Fruit fly (Drosophila melanogaster) whole organism, embryonic: Measurements from ENCODE around the gene Hem.
A peak's percentile ranks its signal among the peaks of the same experiment; 100 is the strongest.

ENCODE experiments used
- ATbp ChIP-seq: fragments of 200-800 bp; sonication (Bioruptor generic); optimal IDR thresholded peaks from 2 replicates; lab custom pipeline; 2017; ENCODE audit warnings: missing biosample characterization, mild to moderate bottlenecking, missing genetic modification characterization, missing genetic modification reagents
- Atf6 ChIP-seq: fragments of 200-800 bp; sonication (Bioruptor generic); IDR thresholded peaks from 2 replicates; pipeline ENCODE4 v1.3.6; 2022; ENCODE audit warnings: missing biosample characterization, missing genetic modification characterization
- Awh ChIP-seq: fragments of 200-800 bp; sonication (Bioruptor generic); IDR thresholded peaks from 2 replicates; pipeline ENCODE4, ENCODE4 v1.3.6; 2022; ENCODE audit warnings: missing biosample characterization, missing genetic modification characterization
- CG10431 ChIP-seq: fragments of 200-800 bp; sonication (Bioruptor generic); optimal IDR thresholded peaks from 3 replicates; lab custom pipeline; 2018; ENCODE audit warnings: missing biosample characterization, mild to moderate bottlenecking, missing genetic modification characterization
- CG10462 ChIP-seq: fragments of 200-800 bp; sonication (Bioruptor generic); optimal IDR thresholded peaks from 2 replicates; lab custom pipeline; 2016; ENCODE audit warnings: missing biosample characterization, missing genetic modification characterization
- CG12071 ChIP-seq: fragments of 200-800 bp; sonication (Bioruptor generic); optimal IDR thresholded peaks from 3 replicates; lab custom pipeline; 2018; ENCODE audit warnings: missing biosample characterization, mild to moderate bottlenecking, missing genetic modification characterization
- CG12104 ChIP-seq: fragments of 200-800 bp; sonication (Bioruptor generic); optimal IDR thresholded peaks from 3 replicates; lab custom pipeline; 2016; ENCODE audit warnings: missing biosample characterization, missing genetic modification characterization
- CG12155 ChIP-seq: fragments of 200-800 bp; sonication (Bioruptor generic); optimal IDR thresholded peaks from 3 replicates; lab custom pipeline; 2016; ENCODE audit warnings: missing biosample characterization, missing genetic modification characterization
- CG13287 ChIP-seq: fragments of 200-800 bp; sonication (Bioruptor generic); IDR thresholded peaks from 2 replicates; pipeline ENCODE4 v1.3.6; 2022; ENCODE audit warnings: missing biosample characterization, missing genetic modification characterization; ENCODE audit not compliant: partially characterized antibody
- CG18764 ChIP-seq: fragments of 200-800 bp; sonication (Bioruptor generic); optimal IDR thresholded peaks from 3 replicates; lab custom pipeline; 2016; ENCODE audit warnings: missing biosample characterization, missing genetic modification characterization
- CG2889 ChIP-seq: fragments of 200-800 bp; sonication (Bioruptor generic); IDR thresholded peaks from 3 replicates; pipeline ENCODE4 v1.3.6; 2022; ENCODE audit warnings: missing biosample characterization, missing genetic modification characterization
- CG30431 ChIP-seq: fragments of 200-800 bp; sonication (Bioruptor generic); optimal IDR thresholded peaks from 2 replicates; lab custom pipeline; 2017; ENCODE audit warnings: missing biosample characterization, missing genetic modification characterization
- CG4328 ChIP-seq: fragments of 200-800 bp; sonication (Bioruptor generic); optimal IDR thresholded peaks from 3 replicates; lab custom pipeline; 2017; ENCODE audit warnings: missing biosample characterization, missing genetic modification reagents, missing genetic modification characterization
- CG43689 ChIP-seq: fragments of 200-800 bp; sonication (Bioruptor generic); IDR thresholded peaks from 2 replicates; pipeline ENCODE4 v1.3.6; 2022; ENCODE audit warnings: missing biosample characterization, missing genetic modification characterization
- CG4617 ChIP-seq: fragments of 200-800 bp; sonication (Bioruptor generic); optimal IDR thresholded peaks from 3 replicates; lab custom pipeline; 2016; ENCODE audit warnings: missing biosample characterization, missing genetic modification characterization, borderline replicate concordance
- CG7839 ChIP-seq: fragments of 200-800 bp; sonication (Bioruptor generic); optimal IDR thresholded peaks from 3 replicates; lab custom pipeline; 2018; ENCODE audit warnings: missing biosample characterization, mild to moderate bottlenecking, missing genetic modification characterization, moderate library complexity
- CG7963 ChIP-seq: fragments of 200-800 bp; sonication (Bioruptor generic); IDR thresholded peaks from 3 replicates; pipeline ENCODE4 v1.3.6; 2022; ENCODE audit warnings: missing biosample characterization, missing genetic modification characterization; ENCODE audit not compliant: partially characterized antibody
- CG8388 ChIP-seq: fragments of 200-800 bp; sonication (Bioruptor generic); optimal IDR thresholded peaks from 2 replicates; lab custom pipeline; 2019; ENCODE audit warnings: missing biosample characterization, mild to moderate bottlenecking, missing genetic modification characterization, moderate library complexity
- CG9876 ChIP-seq: fragments of 200-800 bp; sonication (Bioruptor generic); optimal IDR thresholded peaks from 2 replicates; lab custom pipeline; 2016; ENCODE audit warnings: missing biosample characterization, missing genetic modification characterization
- Chrac-16 ChIP-seq: fragments of 200-800 bp; sonication (Bioruptor generic); optimal IDR thresholded peaks from 3 replicates; lab custom pipeline; 2016; ENCODE audit warnings: missing biosample characterization, missing genetic modification characterization
- Dfd ChIP-seq, 2 experiments: fragments of >200 bp; optimal IDR thresholded peaks; 2 replicates each; lab custom pipeline; 2017; ENCODE audit warnings: missing biosample characterization in 2 of 2, missing genetic modification characterization in 2 of 2
- HLH4C ChIP-seq: fragments of 200-800 bp; sonication (Bioruptor generic); IDR thresholded peaks from 3 replicates; pipeline ENCODE4 v1.3.6; 2022; ENCODE audit warnings: missing biosample characterization, missing genetic modification characterization; ENCODE audit not compliant: partially characterized antibody
- HLH54F ChIP-seq: fragments of 200-800 bp; sonication (Bioruptor generic); optimal IDR thresholded peaks from 3 replicates; lab custom pipeline; 2016; ENCODE audit warnings: missing biosample characterization, missing genetic modification characterization
- Hr78 ChIP-seq, 2 experiments: fragments of 200-800 bp in 1 of 2; fragments of >200 bp in 1 of 2; sonication (Bioruptor generic) in 1 of 2; optimal IDR thresholded peaks; 2 replicates each; lab custom pipeline; 2017 to 2019; ENCODE audit warnings: missing biosample characterization in 2 of 2, missing genetic modification characterization in 2 of 2, mild to moderate bottlenecking in 1 of 2, moderate library complexity in 1 of 2
- Hsf ChIP-seq: fragments of 200-800 bp; sonication (Bioruptor generic); optimal IDR thresholded peaks from 3 replicates; lab custom pipeline; 2016; ENCODE audit warnings: missing biosample characterization, missing genetic modification characterization
- NK7.1 ChIP-seq: fragments of 200-800 bp; sonication (Bioruptor generic); optimal IDR thresholded peaks from 3 replicates; lab custom pipeline; 2016; ENCODE audit warnings: missing biosample characterization, missing genetic modification characterization
- Oaz ChIP-seq: fragments of 200-800 bp; sonication (Bioruptor generic); IDR thresholded peaks from 2 replicates; pipeline ENCODE4 v1.3.6; 2022; ENCODE audit warnings: missing biosample characterization, missing genetic modification characterization
- Rfx ChIP-seq: fragments of 200-800 bp; sonication (Bioruptor generic); IDR thresholded peaks from 2 replicates; pipeline ENCODE4 v1.3.6; 2022; ENCODE audit warnings: missing biosample characterization, missing genetic modification characterization
- Rx ChIP-seq: fragments of 200-800 bp; sonication (Bioruptor generic); IDR thresholded peaks from 2 replicates; pipeline ENCODE4 v1.3.6; 2022; ENCODE audit warnings: missing biosample characterization, missing genetic modification characterization
- Side ChIP-seq: fragments of 200-800 bp; sonication (Bioruptor generic); optimal IDR thresholded peaks from 2 replicates; lab custom pipeline; 2016; ENCODE audit warnings: missing biosample characterization, missing genetic modification characterization
- TFAM ChIP-seq: fragments of 200-800 bp; sonication (Bioruptor generic); optimal IDR thresholded peaks from 2 replicates; lab custom pipeline; 2017; ENCODE audit warnings: missing biosample characterization, missing genetic modification characterization, inconsistent platforms
- Xrp1 ChIP-seq: fragments of 200-800 bp; sonication (Bioruptor generic); IDR thresholded peaks from 2 replicates; pipeline ENCODE4 v1.3.6; 2022; ENCODE audit warnings: missing biosample characterization, missing genetic modification characterization
- YL-1 ChIP-seq: fragments of 200-800 bp; sonication (Bioruptor generic); optimal IDR thresholded peaks from 3 replicates; lab custom pipeline; 2017; ENCODE audit warnings: missing biosample characterization, mild to moderate bottlenecking, missing genetic modification characterization
- aop ChIP-seq: fragments of 200-800 bp; sonication (Bioruptor generic); IDR thresholded peaks from 2 replicates; pipeline ENCODE4 v1.3.6; 2022; ENCODE audit warnings: missing biosample characterization, missing genetic modification characterization
- ase ChIP-seq: fragments of 200-800 bp; sonication (Bioruptor generic); IDR thresholded peaks from 3 replicates; pipeline ENCODE4 v1.3.6; 2022; ENCODE audit warnings: missing biosample characterization, missing genetic modification characterization
- az2 ChIP-seq: fragments of 200-800 bp; sonication (Bioruptor generic); optimal IDR thresholded peaks from 3 replicates; lab custom pipeline; 2016; ENCODE audit warnings: missing biosample characterization, missing genetic modification characterization
- bab2 ChIP-seq: fragments of 200-800 bp; sonication (Bioruptor generic); optimal IDR thresholded peaks from 2 replicates; lab custom pipeline; 2016; ENCODE audit warnings: missing biosample characterization, missing genetic modification characterization
- crol ChIP-seq: fragments of 200-800 bp; sonication (Bioruptor generic); IDR thresholded peaks from 2 replicates; pipeline ENCODE4 v1.3.6; 2022; ENCODE audit warnings: missing biosample characterization, missing genetic modification characterization
- dimm ChIP-seq: fragments of 200-800 bp; sonication (Bioruptor generic); IDR thresholded peaks from 2 replicates; pipeline ENCODE4 v1.3.6; 2022; ENCODE audit warnings: missing biosample characterization, missing genetic modification characterization
- esg ChIP-seq: fragments of 200-800 bp; sonication (Bioruptor generic); conservative IDR thresholded peaks from 2 replicates; pipeline ENCODE4 v1.3.6; 2022; ENCODE audit warnings: missing biosample characterization, missing genetic modification characterization
- fd102C ChIP-seq: fragments of 200-800 bp; sonication (Bioruptor generic); optimal IDR thresholded peaks from 2 replicates; lab custom pipeline; 2018; ENCODE audit warnings: missing biosample characterization, mild to moderate bottlenecking, missing genetic modification characterization, moderate library complexity
- gfzf ChIP-seq: fragments of 200-800 bp; sonication (Bioruptor generic); optimal IDR thresholded peaks from 2 replicates; lab custom pipeline; 2016; ENCODE audit warnings: missing biosample characterization, mild to moderate bottlenecking, missing genetic modification characterization, moderate library complexity
- gt ChIP-seq: fragments of 200-800 bp; sonication (Bioruptor generic); IDR thresholded peaks from 2 replicates; pipeline ENCODE4 v1.3.6; 2022; ENCODE audit warnings: missing biosample characterization, missing genetic modification characterization
- her ChIP-seq: fragments of 200-800 bp; sonication (Bioruptor generic); optimal IDR thresholded peaks from 2 replicates; lab custom pipeline; 2016; ENCODE audit warnings: missing biosample characterization, missing genetic modification characterization
- pros ChIP-seq: fragments of 200-800 bp; sonication (Bioruptor generic); optimal IDR thresholded peaks from 3 replicates; lab custom pipeline; 2019; ENCODE audit warnings: missing biosample characterization, mild to moderate bottlenecking, missing genetic modification characterization, moderate library complexity
- ranshi ChIP-seq: fragments of 200-800 bp; sonication (Bioruptor generic); IDR thresholded peaks from 2 replicates; pipeline ENCODE4 v1.3.6; 2022; ENCODE audit warnings: missing biosample characterization, missing genetic modification characterization
- salm ChIP-seq: fragments of 200-800 bp; sonication (Bioruptor generic); optimal IDR thresholded peaks from 2 replicates; lab custom pipeline; 2018; ENCODE audit warnings: missing biosample characterization, mild to moderate bottlenecking, missing genetic modification characterization
- sd ChIP-seq: fragments of 200-800 bp; sonication (Bioruptor generic); optimal IDR thresholded peaks from 3 replicates; lab custom pipeline; 2018; ENCODE audit warnings: missing biosample characterization, mild to moderate bottlenecking, missing genetic modification characterization, moderate library complexity
- sqz ChIP-seq: fragments of 200-800 bp; sonication (Bioruptor generic); optimal IDR thresholded peaks from 3 replicates; lab custom pipeline; 2018; ENCODE audit warnings: missing biosample characterization, mild to moderate bottlenecking, missing genetic modification characterization
- ssp ChIP-seq: fragments of 200-800 bp; sonication (Bioruptor generic); IDR thresholded peaks from 2 replicates; pipeline ENCODE4 v1.3.6; 2022; ENCODE audit warnings: missing biosample characterization, missing genetic modification characterization
- stc ChIP-seq: fragments of 200-800 bp; sonication (Bioruptor generic); IDR thresholded peaks from 2 replicates; pipeline ENCODE4 v1.3.6; 2022; ENCODE audit warnings: missing biosample characterization, missing genetic modification characterization
- yki ChIP-seq: fragments of >200 bp; optimal IDR thresholded peaks from 3 replicates; lab custom pipeline; 2018
- zfh2 ChIP-seq: fragments of 200-800 bp; sonication (Bioruptor generic); optimal IDR thresholded peaks from 2 replicates; lab custom pipeline; 2016; ENCODE audit warnings: missing biosample characterization, missing genetic modification characterization

Hem gene

dm6 chr3L:22276614-22277013 lies 11.4 kb downstream of the Hem start (continued):
- no peak for TF ChIP-seq ase
- no peak for TF ChIP-seq gfzf (GFP tag; lab: Kevin White, UChicago)
- no peak for TF ChIP-seq Awh (GFP tag; lab: Robert Waterston, UW)
- no peak for TF ChIP-seq dimm
- TF ChIP-seq CG4617 (GFP tag; lab: Kevin White, UChicago): no peak
- TF ChIP-seq HLH4C (GFP tag; lab: Robert Waterston, UW): no peak
- no peak for TF ChIP-seq aop (GFP tag; lab: Robert Waterston, UW)
- TF ChIP-seq CG9876 (GFP tag; lab: Kevin White, UChicago): no peak
- no peak; the same call in none of the 2 replicates for TF ChIP-seq crol (GFP tag; lab: Robert Waterston, UW)
- no peak for TF ChIP-seq CG7963 (GFP tag; lab: Robert Waterston, UW)
- TF ChIP-seq az2: no peak
- TF ChIP-seq her (GFP tag; lab: Kevin White, UChicago): peak; percentile 3
- no peak for TF ChIP-seq Dfd (GFP tag; optimal IDR thresholded peaks at IDR 0.05; lab: Kevin White, UChicago)
- no peak for TF ChIP-seq CG2889 (GFP tag; lab: Robert Waterston, UW)
- TF ChIP-seq Xrp1 (GFP tag; lab: Robert Waterston, UW): no peak
- no peak for TF ChIP-seq Hr78 (GFP tag; optimal IDR thresholded peaks at IDR 0.05; lab: Kevin White, UChicago)
- no peak for TF ChIP-seq CG30431 (GFP tag; lab: Kevin White, UChicago)
- no peak for TF ChIP-seq CG10462 (GFP tag; lab: Kevin White, UChicago)
- TF ChIP-seq esg (GFP tag; lab: Robert Waterston, UW): peak; percentile 46
- TF ChIP-seq pros (GFP tag; lab: Kevin White, UChicago): peak; percentile 61
- no peak for TF ChIP-seq ATbp (GFP tag; lab: Kevin White, UChicago)
- TF ChIP-seq Hsf (GFP tag; lab: Kevin White, UChicago): no peak
- TF ChIP-seq salm (tag; lab: Kevin White, UChicago): no peak
- TF ChIP-seq CG13287 (GFP tag; lab: Robert Waterston, UW): no peak
- TF ChIP-seq YL-1: no peak
- TF ChIP-seq zfh2 (GFP tag; lab: Kevin White, UChicago): peak; percentile 11
- no peak for TF ChIP-seq fd102C (GFP tag; lab: Kevin White, UChicago)
- no peak for TF ChIP-seq bab2
- no peak for TF ChIP-seq yki (lab: Kevin White, UChicago)
- no peak for TF ChIP-seq CG12155 (GFP tag; lab: Kevin White, UChicago)
- TF ChIP-seq CG18764 (GFP tag; lab: Kevin White, UChicago): no peak
- TF ChIP-seq CG12104: no peak
- no peak for TF ChIP-seq Side (GFP tag; lab: Kevin White, UChicago)
- TF ChIP-seq sqz (GFP tag; lab: Kevin White, UChicago): no peak
- TF ChIP-seq CG8388 (GFP tag; lab: Kevin White, UChicago): no peak
- no peak for TF ChIP-seq NK7.1
- TF ChIP-seq CG12071: peak; percentile 48
- no peak for TF ChIP-seq Oaz (GFP tag; lab: Robert Waterston, UW)
- TF ChIP-seq Chrac-16 (GFP tag; lab: Kevin White, UChicago): no peak
- TF ChIP-seq TFAM (GFP tag; lab: Kevin White, UChicago): no peak
- TF ChIP-seq CG7839 (tag; lab: Kevin White, UChicago): peak; percentile 27
- no peak for TF ChIP-seq CG10431 (GFP tag; lab: Kevin White, UChicago)
- TF ChIP-seq Rx (GFP tag; lab: Robert Waterston, UW): no peak
- TF ChIP-seq ranshi: peak; percentile 53
- TF ChIP-seq stc (GFP tag; lab: Robert Waterston, UW): peak; percentile 57; the same call in 1 of the 2 replicates
- peak; percentile 56; the same call in 1 of the 2 replicates for TF ChIP-seq Atf6 (GFP tag; lab: Robert Waterston, UW)
- TF ChIP-seq CG4328: no peak
- TF ChIP-seq CG43689: no peak
- TF ChIP-seq Rfx (GFP tag; lab: Robert Waterston, UW): peak; percentile 81
- peak; percentile 29 for TF ChIP-seq HLH54F (GFP tag; lab: Kevin White, UChicago)
- TF ChIP-seq sd (tag; lab: Kevin White, UChicago): peak; percentile 89
- TF ChIP-seq ssp (GFP tag; lab: Robert Waterston, UW): no peak
- no peak for TF ChIP-seq gt
